Fruit fly (Drosophila melanogaster) whole organism, embryonic: ENCODE results near the gene CG13921.

ENCODE experiments used
- Antp ChIP-seq: fragments of 200-800 bp; sonication (Bioruptor generic); optimal IDR thresholded peaks from 3 replicates; lab custom pipeline; 2016; ENCODE audit warnings: missing biosample characterization, missing genetic modification characterization
- Atf6 ChIP-seq: fragments of 200-800 bp; sonication (Bioruptor generic); IDR thresholded peaks from 2 replicates; pipeline ENCODE4 v1.3.6; 2022; ENCODE audit warnings: missing biosample characterization, missing genetic modification characterization
- B-H1 ChIP-seq: fragments of 200-800 bp; sonication (Bioruptor generic); IDR thresholded peaks from 3 replicates; pipeline ENCODE4 v1.3.6; 2022; ENCODE audit warnings: missing biosample characterization, missing genetic modification characterization
- Bgb ChIP-seq: fragments of 200-800 bp; sonication (Bioruptor generic); IDR thresholded peaks from 2 replicates; pipeline ENCODE4 v1.3.6; 2022; ENCODE audit warnings: missing biosample characterization, missing genetic modification characterization; ENCODE audit not compliant: partially characterized antibody
- CG10366 ChIP-seq: fragments of 200-800 bp; sonication (Bioruptor generic); IDR thresholded peaks from 2 replicates; pipeline ENCODE4 v1.3.6; 2022; ENCODE audit warnings: missing biosample characterization, missing genetic modification characterization
- CG12071 ChIP-seq: fragments of 200-800 bp; sonication (Bioruptor generic); optimal IDR thresholded peaks from 3 replicates; lab custom pipeline; 2018; ENCODE audit warnings: missing biosample characterization, mild to moderate bottlenecking, missing genetic modification characterization
- CG12219 ChIP-seq: fragments of 200-800 bp; sonication (Bioruptor generic); optimal IDR thresholded peaks from 3 replicates; lab custom pipeline; 2018; ENCODE audit warnings: missing biosample characterization, mild to moderate bottlenecking, missing genetic modification characterization
- CG12299 ChIP-seq: fragments of 200-800 bp; sonication (Bioruptor generic); optimal IDR thresholded peaks from 2 replicates; lab custom pipeline; 2018; ENCODE audit warnings: missing biosample characterization, mild to moderate bottlenecking, missing genetic modification characterization
- CG12769 ChIP-seq: fragments of 200-800 bp; sonication (Bioruptor generic); optimal IDR thresholded peaks from 2 replicates; lab custom pipeline; 2019; ENCODE audit warnings: missing biosample characterization, mild to moderate bottlenecking, missing genetic modification characterization, moderate library complexity
- CG15011 ChIP-seq: fragments of 200-800 bp; sonication (Bioruptor generic); optimal IDR thresholded peaks from 3 replicates; lab custom pipeline; 2018; ENCODE audit warnings: missing biosample characterization, mild to moderate bottlenecking, missing genetic modification characterization
- CG16813 ChIP-seq: fragments of 200-800 bp; sonication (Bioruptor generic); IDR thresholded peaks from 3 replicates; pipeline ENCODE4 v1.3.6; 2022; ENCODE audit warnings: missing biosample characterization, missing genetic modification characterization; ENCODE audit not compliant: partially characterized antibody
- CG17802 ChIP-seq: fragments of 200-800 bp; sonication (Bioruptor generic); optimal IDR thresholded peaks from 2 replicates; lab custom pipeline; 2018; ENCODE audit warnings: missing biosample characterization, mild to moderate bottlenecking, missing genetic modification characterization, moderate library complexity
- CG18476 ChIP-seq: fragments of 200-800 bp; sonication (Bioruptor generic); optimal IDR thresholded peaks from 2 replicates; lab custom pipeline; 2016; ENCODE audit warnings: missing biosample characterization, mild to moderate bottlenecking, missing genetic modification characterization
- CG2199 ChIP-seq: fragments of 200-800 bp; sonication (Bioruptor generic); IDR thresholded peaks from 3 replicates; pipeline ENCODE4 v1.3.6; 2022; ENCODE audit warnings: missing biosample characterization, missing genetic modification characterization
- CG30431 ChIP-seq: fragments of 200-800 bp; sonication (Bioruptor generic); optimal IDR thresholded peaks from 2 replicates; lab custom pipeline; 2017; ENCODE audit warnings: missing biosample characterization, missing genetic modification characterization
- CG31365 ChIP-seq: fragments of 200-800 bp; sonication (Bioruptor generic); optimal IDR thresholded peaks from 2 replicates; lab custom pipeline; 2018; ENCODE audit warnings: missing biosample characterization, mild to moderate bottlenecking, missing genetic modification characterization
- CG32767 ChIP-seq: fragments of 200-800 bp; sonication (Bioruptor generic); IDR thresholded peaks from 2 replicates; pipeline ENCODE4 v1.3.6; 2022; ENCODE audit warnings: missing biosample characterization, missing genetic modification characterization
- CG43689 ChIP-seq: fragments of 200-800 bp; sonication (Bioruptor generic); IDR thresholded peaks from 2 replicates; pipeline ENCODE4 v1.3.6; 2022; ENCODE audit warnings: missing biosample characterization, missing genetic modification characterization
- CG5180 ChIP-seq: fragments of 200-800 bp; sonication (Bioruptor generic); optimal IDR thresholded peaks from 3 replicates; lab custom pipeline; 2017; ENCODE audit warnings: missing biosample characterization, missing genetic modification characterization, mild to moderate bottlenecking, moderate library complexity, missing genetic modification reagents
- CG6791 ChIP-seq: fragments of 200-800 bp; sonication (Bioruptor generic); IDR thresholded peaks from 3 replicates; pipeline ENCODE4 v1.3.6; 2022; ENCODE audit warnings: missing biosample characterization, missing genetic modification characterization; ENCODE audit not compliant: partially characterized antibody
- CG7963 ChIP-seq: fragments of 200-800 bp; sonication (Bioruptor generic); IDR thresholded peaks from 3 replicates; pipeline ENCODE4 v1.3.6; 2022; ENCODE audit warnings: missing biosample characterization, missing genetic modification characterization; ENCODE audit not compliant: partially characterized antibody
- CG8089 ChIP-seq: fragments of 200-800 bp; sonication (Bioruptor generic); optimal IDR thresholded peaks from 3 replicates; lab custom pipeline; 2016; ENCODE audit warnings: missing biosample characterization, missing genetic modification characterization
- CG8944 ChIP-seq: fragments of 200-800 bp; sonication (Bioruptor generic); optimal IDR thresholded peaks from 3 replicates; lab custom pipeline; 2016; ENCODE audit warnings: missing biosample characterization, missing genetic modification characterization
- CG9797 ChIP-seq: fragments of 200-800 bp; sonication (Bioruptor generic); optimal IDR thresholded peaks from 3 replicates; lab custom pipeline; 2018; ENCODE audit warnings: missing biosample characterization, mild to moderate bottlenecking, missing genetic modification characterization
- Camta ChIP-seq: fragments of 200-800 bp; sonication (Bioruptor generic); optimal IDR thresholded peaks from 2 replicates; lab custom pipeline; 2016; ENCODE audit warnings: missing biosample characterization, missing genetic modification characterization
- CrebB ChIP-seq: fragments of 200-800 bp; sonication (Bioruptor generic); optimal IDR thresholded peaks from 3 replicates; lab custom pipeline; 2018; ENCODE audit warnings: missing biosample characterization, mild to moderate bottlenecking, missing genetic modification characterization
- ERR ChIP-seq: fragments of 200-800 bp; sonication (Bioruptor generic); optimal IDR thresholded peaks from 2 replicates; lab custom pipeline; 2016; ENCODE audit warnings: missing biosample characterization, missing genetic modification characterization
- Ets97D ChIP-seq: fragments of 200-800 bp; sonication (Bioruptor generic); optimal IDR thresholded peaks from 3 replicates; lab custom pipeline; 2016; ENCODE audit warnings: missing biosample characterization, missing genetic modification characterization
- Fer3 ChIP-seq: fragments of 200-800 bp; sonication (Bioruptor generic); optimal IDR thresholded peaks from 2 replicates; lab custom pipeline; 2018; ENCODE audit warnings: missing biosample characterization, mild to moderate bottlenecking, missing genetic modification characterization, moderate library complexity
- H15 ChIP-seq: fragments of 200-800 bp; sonication (Bioruptor generic); IDR thresholded peaks from 3 replicates; pipeline ENCODE4 v1.3.6; 2022; ENCODE audit warnings: missing biosample characterization, missing genetic modification characterization
- Hey ChIP-seq: fragments of 200-800 bp; sonication (Bioruptor generic); optimal IDR thresholded peaks from 3 replicates; lab custom pipeline; 2018; ENCODE audit warnings: missing biosample characterization, mild to moderate bottlenecking, missing genetic modification characterization
- Hr51 ChIP-seq, 2 experiments: fragments of 200-800 bp; sonication (Bioruptor generic); optimal IDR thresholded peaks; 2 replicates in 1 of 2; 3 replicates in 1 of 2; lab custom pipeline; 2016 to 2018; ENCODE audit warnings: missing biosample characterization in 2 of 2, missing genetic modification characterization in 2 of 2, mild to moderate bottlenecking in 1 of 2, moderate library complexity in 1 of 2
- Max ChIP-seq: fragments of 200-800 bp; sonication (Bioruptor generic); optimal IDR thresholded peaks from 2 replicates; lab custom pipeline; 2016; ENCODE audit warnings: missing biosample characterization, mild to moderate bottlenecking, missing genetic modification characterization
- Med ChIP-seq: fragments of 200-800 bp; sonication (Bioruptor generic); peaks from one replicate; lab custom pipeline; 2016; ENCODE audit warnings: missing biosample characterization, missing genetic modification characterization, mild to moderate bottlenecking, inconsistent platforms, moderate library complexity
- Ravus ChIP-seq: fragments of 200-800 bp; sonication (Bioruptor generic); IDR thresholded peaks from 2 replicates; pipeline ENCODE4 v1.3.6; 2022; ENCODE audit warnings: missing biosample characterization, missing genetic modification characterization
- ase ChIP-seq: fragments of 200-800 bp; sonication (Bioruptor generic); IDR thresholded peaks from 3 replicates; pipeline ENCODE4 v1.3.6; 2022; ENCODE audit warnings: missing biosample characterization, missing genetic modification characterization
- bowl ChIP-seq: fragments of 200-800 bp; sonication (Bioruptor generic); IDR thresholded peaks from 2 replicates; pipeline ENCODE4 v1.3.6; 2022; ENCODE audit warnings: missing biosample characterization, missing genetic modification characterization
- dmrt99B ChIP-seq: fragments of 200-800 bp; sonication (Bioruptor generic); optimal IDR thresholded peaks from 2 replicates; lab custom pipeline; 2018; ENCODE audit warnings: missing biosample characterization, mild to moderate bottlenecking, missing genetic modification characterization, moderate library complexity
- grau ChIP-seq: fragments of 200-800 bp; optimal IDR thresholded peaks from 3 replicates; lab custom pipeline; 2019; ENCODE audit warnings: missing biosample characterization, mild to moderate bottlenecking, missing genetic modification characterization, moderate library complexity
- hb ChIP-seq: fragments of 200-800 bp; sonication (Bioruptor generic); IDR thresholded peaks from 3 replicates; pipeline ENCODE4 v1.3.6; 2022; ENCODE audit warnings: missing biosample characterization, missing genetic modification characterization; ENCODE audit not compliant: partially characterized antibody
- her ChIP-seq: fragments of 200-800 bp; sonication (Bioruptor generic); optimal IDR thresholded peaks from 2 replicates; lab custom pipeline; 2016; ENCODE audit warnings: missing biosample characterization, missing genetic modification characterization
- lilli ChIP-seq: fragments of 200-800 bp; sonication (Bioruptor generic); optimal IDR thresholded peaks from 3 replicates; lab custom pipeline; 2016; ENCODE audit warnings: missing biosample characterization, missing genetic modification characterization
- prd ChIP-seq, 3 experiments: fragments of >200 bp in 2 of 3; fragments of 200-800 bp in 1 of 3; sonication (Bioruptor generic) in 1 of 3; optimal IDR thresholded peaks in 2 of 3; IDR thresholded peaks in 1 of 3; 2 replicates in 2 of 3; 3 replicates in 1 of 3; pipeline versions ENCODE4 v1.3.6 to Lab custom; 2017 to 2022; ENCODE audit warnings: missing biosample characterization in 1 of 3, missing genetic modification characterization in 1 of 3
- pum ChIP-seq: fragments of 200-800 bp; sonication (Bioruptor generic); optimal IDR thresholded peaks from 2 replicates; lab custom pipeline; 2016; ENCODE audit warnings: missing biosample characterization, missing genetic modification characterization
- sd ChIP-seq: fragments of 200-800 bp; sonication (Bioruptor generic); optimal IDR thresholded peaks from 3 replicates; lab custom pipeline; 2018; ENCODE audit warnings: missing biosample characterization, mild to moderate bottlenecking, missing genetic modification characterization, moderate library complexity
- sisA ChIP-seq: fragments of 200-800 bp; sonication (Bioruptor generic); IDR thresholded peaks from 2 replicates; pipeline ENCODE4 v1.3.6; 2022; ENCODE audit warnings: missing biosample characterization, missing genetic modification characterization
- sna ChIP-seq: fragments of 200-800 bp; sonication (Bioruptor generic); IDR thresholded peaks from 2 replicates; pipeline ENCODE4 v1.3.6; 2022; ENCODE audit warnings: missing biosample characterization, missing genetic modification characterization; ENCODE audit not compliant: partially characterized antibody
- tgo ChIP-seq: fragments of 200-800 bp; sonication (Bioruptor generic); IDR thresholded peaks from 3 replicates; pipeline ENCODE4 v1.3.6; 2022; ENCODE audit warnings: missing biosample characterization, missing genetic modification characterization
- tll ChIP-seq, 2 experiments: fragments of 200-800 bp in 1 of 2; fragments of >200 bp in 1 of 2; sonication (Bioruptor generic) in 1 of 2; optimal IDR thresholded peaks; 2 replicates each; lab custom pipeline; 2017 to 2019; ENCODE audit warnings: missing biosample characterization in 2 of 2, missing genetic modification characterization in 2 of 2, mild to moderate bottlenecking in 1 of 2, moderate library complexity in 1 of 2
- usp ChIP-seq: fragments of >200 bp; optimal IDR thresholded peaks from 2 replicates; lab custom pipeline; 2017; ENCODE audit warnings: missing biosample characterization, missing genetic modification characterization

The CG13921 gene

DNA sequence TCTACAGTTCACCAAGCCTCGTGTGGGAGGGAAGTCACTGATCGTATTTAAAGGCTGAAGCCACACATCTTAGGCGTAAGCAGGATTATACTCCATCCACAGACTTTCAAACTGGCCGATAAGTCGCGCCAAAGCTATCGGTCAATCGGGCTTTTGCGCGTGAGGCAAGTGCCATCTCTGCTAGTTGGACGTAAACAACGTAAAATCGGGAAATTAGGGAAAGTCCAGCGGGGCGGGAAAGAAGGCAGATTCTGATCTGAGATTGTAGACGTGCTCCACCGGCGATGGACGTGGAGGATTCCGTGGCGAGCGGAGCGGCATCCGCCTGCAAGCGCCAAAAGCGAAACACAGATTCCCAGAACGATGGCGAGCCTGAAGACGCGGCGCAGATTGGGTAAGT lies 9.4 kb downstream of the CG13921 start, which contains the start of gene CG8001 (continued):
- no peak for TF ChIP-seq her (GFP tag; lab: Kevin White, UChicago)
- no peak for TF ChIP-seq grau (tag; lab: Kevin White, UChicago)
- TF ChIP-seq Antp (GFP tag; lab: Kevin White, UChicago), result no peak
- TF ChIP-seq pum (GFP tag; lab: Kevin White, UChicago), result no peak
- TF ChIP-seq hb (GFP tag; lab: Robert Waterston, UW), result peak; percentile 65; the same call in 1 of the 3 replicates
- no peak for TF ChIP-seq usp (GFP tag; lab: Kevin White, UChicago)
- TF ChIP-seq CG8089, result no peak
- TF ChIP-seq ERR (GFP tag; lab: Kevin White, UChicago), result no peak
- no peak for TF ChIP-seq CG18476 (GFP tag; lab: Kevin White, UChicago)
- TF ChIP-seq CG17802, result no peak
- TF ChIP-seq CG43689 (GFP tag; lab: Robert Waterston, UW), result no peak
- TF ChIP-seq lilli (GFP tag; lab: Kevin White, UChicago), result no peak
- no peak for TF ChIP-seq sd (tag; lab: Kevin White, UChicago)
- no peak for TF ChIP-seq Hr51 (GFP tag; optimal IDR thresholded peaks at IDR 0.05; lab: Kevin White, UChicago)
- TF ChIP-seq CG12769 (tag; lab: Kevin White, UChicago), result no peak
- TF ChIP-seq H15 (GFP tag; lab: Robert Waterston, UW), result no peak
- no peak for TF ChIP-seq dmrt99B
- no peak for TF ChIP-seq Ets97D (GFP tag; lab: Kevin White, UChicago)
- TF ChIP-seq Hey (tag; lab: Kevin White, UChicago), result no peak
- TF ChIP-seq prd (optimal IDR thresholded peaks at IDR 0.05; lab: Kevin White, UChicago), result no peak
- no peak for TF ChIP-seq prd (GFP tag; IDR thresholded peaks at IDR 0.05; lab: Robert Waterston, UW)
- TF ChIP-seq CG30431, result no peak
- TF ChIP-seq Bgb, result peak; percentile 71
- no peak for TF ChIP-seq B-H1 (GFP tag; lab: Robert Waterston, UW)
- TF ChIP-seq CG2199 (GFP tag; lab: Robert Waterston, UW), result no peak
- TF ChIP-seq CG8944 (GFP tag; lab: Kevin White, UChicago), result no peak
- TF ChIP-seq CG31365 (tag; lab: Kevin White, UChicago), result no peak
- no peak for TF ChIP-seq CG12219 (GFP tag; lab: Kevin White, UChicago)
- TF ChIP-seq CG12071, result no peak
- no peak for TF ChIP-seq Ravus (GFP tag; lab: Robert Waterston, UW)
- 0 out of 3 replicates have a peak, but pooled peaks have one; percentile 33 for TF ChIP-seq CG16813 (GFP tag; lab: Robert Waterston, UW)
- TF ChIP-seq ase, result no peak
- no peak for TF ChIP-seq Max
- no peak for TF ChIP-seq tgo (GFP tag; lab: Robert Waterston, UW)
- TF ChIP-seq sna (GFP tag; lab: Robert Waterston, UW), result peak; percentile 41; the same call in 1 of the 2 replicates
- no peak for TF ChIP-seq Atf6
- no peak for TF ChIP-seq CG12299
- no peak for TF ChIP-seq sisA (GFP tag; lab: Robert Waterston, UW)
- no peak for TF ChIP-seq Fer3 (tag; lab: Kevin White, UChicago)
- TF ChIP-seq CG9797, result no peak
- TF ChIP-seq CG32767 (GFP tag; lab: Robert Waterston, UW), result no peak
- no peak for TF ChIP-seq CG15011 (GFP tag; lab: Kevin White, UChicago)
- no peak for TF ChIP-seq bowl
- TF ChIP-seq tll (GFP tag; optimal IDR thresholded peaks at IDR 0.05; lab: Kevin White, UChicago), result no peak
- TF ChIP-seq CG5180, result no peak
- no peak for TF ChIP-seq CG10366 (GFP tag; lab: Robert Waterston, UW)
- TF ChIP-seq Med (GFP tag; lab: Kevin White, UChicago), result peak; percentile 75
- TF ChIP-seq CrebB (tag; lab: Kevin White, UChicago), result no peak
- peak; percentile 67 for TF ChIP-seq CG6791 (GFP tag; lab: Robert Waterston, UW)
- TF ChIP-seq Camta (GFP tag; lab: Kevin White, UChicago), result no peak
- TF ChIP-seq CG7963, result peak; percentile 40; the same call in 1 of the 3 replicates
